Fruit fly (Drosophila melanogaster): Measurements from ENCODE around the gene CG11656.

Gene CG11656

DNA sequence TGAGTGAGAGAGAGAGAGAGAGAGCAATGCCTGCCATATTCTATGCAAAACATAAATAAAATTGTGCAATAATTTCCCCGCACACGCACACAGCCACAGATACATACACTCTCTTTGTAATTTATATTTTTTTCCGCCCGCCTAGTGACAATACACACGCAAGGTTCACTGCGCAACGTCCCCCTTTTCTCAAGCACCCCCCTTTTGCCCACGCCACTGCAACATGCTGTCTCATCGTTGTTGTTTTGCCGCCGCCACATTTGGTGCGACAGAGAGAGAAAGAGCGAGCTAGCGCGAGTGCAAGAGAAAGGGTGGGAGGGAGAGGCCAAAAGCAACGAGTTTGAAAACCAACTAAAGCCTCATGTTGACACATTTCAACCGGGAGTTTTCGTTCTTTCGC, 2.7 kb downstream of the CG11656 start (continued):
- TF ChIP-seq Hey (tag; optimal IDR thresholded peaks at IDR 0.05): peak; percentile 12
- TF ChIP-seq CG16813 (GFP tag; IDR thresholded peaks at IDR 0.05; ENCODE audit: partially characterized antibody): no peak
- no peak for TF ChIP-seq Sry-β (GFP tag; optimal IDR thresholded peaks at IDR 0.05)
- peak; percentile 41; the same call in 1 of the 2 replicates for TF ChIP-seq stc (GFP tag; IDR thresholded peaks at IDR 0.05)
- peak; percentile 18 for TF ChIP-seq twi (tag; optimal IDR thresholded peaks at IDR 0.05)
- peak; percentile 5 for TF ChIP-seq CG9437 (GFP tag; optimal IDR thresholded peaks at IDR 0.05)

DNA sequence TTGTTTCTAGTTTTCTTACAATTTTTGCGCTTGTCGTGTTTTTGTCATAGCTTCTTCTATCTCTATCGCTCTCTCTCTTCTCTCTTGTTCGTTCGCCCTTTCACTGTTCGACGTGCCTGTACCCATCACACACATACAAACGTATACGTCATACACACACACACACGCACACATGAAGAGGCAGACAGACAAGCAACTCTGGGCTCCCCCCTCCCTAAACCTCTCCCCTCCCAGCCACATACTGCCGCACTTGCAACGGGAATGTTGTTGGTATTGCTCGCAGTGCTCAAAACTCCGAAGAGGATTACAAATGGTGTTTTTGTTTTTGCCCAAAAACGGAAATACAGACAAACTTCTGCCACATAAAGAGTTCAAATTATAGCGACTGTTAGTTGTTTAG, 3.3 kb downstream of the CG11656 start:
- TF ChIP-seq CG5180 (GFP tag; optimal IDR thresholded peaks at IDR 0.05) (peak; percentile 18), D (optimal IDR thresholded peaks at IDR 0.05) (no peak), D (GFP tag; optimal IDR thresholded peaks at IDR 0.05) (no peak), CG4820 (GFP tag; optimal IDR thresholded peaks at IDR 0.05) (no peak), CG7556 (GFP tag; optimal IDR thresholded peaks at IDR 0.05) (no peak), gem (tag; optimal IDR thresholded peaks at IDR 0.05) (no peak), CG17385 (GFP tag; optimal IDR thresholded peaks at IDR 0.05) (peak; percentile 3), fd96Cb (tag; optimal IDR thresholded peaks at IDR 0.05) (no peak), al (GFP tag; IDR thresholded peaks at IDR 0.05) (no peak), CG2889 (GFP tag; IDR thresholded peaks at IDR 0.05) (no peak), Dbx (GFP tag; IDR thresholded peaks at IDR 0.05) (0 out of 3 replicates have a peak, but pooled peaks have one; percentile 39), CG10267 (tag; optimal IDR thresholded peaks at IDR 0.05) (no peak), H15 (GFP tag; IDR thresholded peaks at IDR 0.05) (0 out of 3 replicates have a peak, but pooled peaks have one; percentile 24), gce (GFP tag; IDR thresholded peaks at IDR 0.05) (peak; percentile 25; the same call in 1 of the 3 replicates), Oaz (GFP tag; IDR thresholded peaks at IDR 0.05) (no peak), CG11695 (GFP tag; IDR thresholded peaks at IDR 0.05) (no peak), pan (optimal IDR thresholded peaks at IDR 0.05) (no peak), pan (GFP tag; optimal IDR thresholded peaks at IDR 0.05 in 1 of 2, IDR thresholded peaks at IDR 0.05 in 1 of 2) (no peak), her (GFP tag; optimal IDR thresholded peaks at IDR 0.05) (no peak), CG6175 (GFP tag; IDR thresholded peaks at IDR 0.05) (0 out of 3 replicates have a peak, but pooled peaks have one; percentile 44), CG18011 (GFP tag; optimal IDR thresholded peaks at IDR 0.05) (no peak), cg (GFP tag; optimal IDR thresholded peaks at IDR 0.05) (peak; percentile 90), sob (GFP tag; IDR thresholded peaks at IDR 0.05) (no peak), bab2 (GFP tag; optimal IDR thresholded peaks at IDR 0.05) (no peak), tna (GFP tag; IDR thresholded peaks at IDR 0.05; ENCODE audit: partially characterized antibody) (peak; percentile 20; the same call in 1 of the 2 replicates), lov (optimal IDR thresholded peaks at IDR 0.05) (no peak), lov (GFP tag; IDR thresholded peaks at IDR 0.05) (no peak), Trl (optimal IDR thresholded peaks at IDR 0.05) (no peak), Trl (GFP tag; optimal IDR thresholded peaks at IDR 0.05) (no peak), Scr (GFP tag; IDR thresholded peaks at IDR 0.05; ENCODE audit: partially characterized antibody) (peak; percentile 22; the same call in 1 of the 2 replicates), Hey (tag; optimal IDR thresholded peaks at IDR 0.05) (no peak), CG8388 (GFP tag; optimal IDR thresholded peaks at IDR 0.05) (no peak), Opbp (GFP tag; IDR thresholded peaks at IDR 0.05; ENCODE audit: partially characterized antibody) (0 out of 3 replicates have a peak, but pooled peaks have one; percentile 24), CG1832 (GFP tag; optimal IDR thresholded peaks at IDR 0.05) (no peak), CG10321 (GFP tag; IDR thresholded peaks at IDR 0.05) (no peak), sd (tag; optimal IDR thresholded peaks at IDR 0.05) (peak; percentile 43), Med (GFP tag) (peak; percentile 74), ash1 (GFP tag; optimal IDR thresholded peaks at IDR 0.05) (peak; percentile 54), CG4360 (GFP tag; IDR thresholded peaks at IDR 0.05) (peak; percentile 57; the same call in 1 of the 2 replicates), Dll (GFP tag; IDR thresholded peaks at IDR 0.05; ENCODE audit: partially characterized antibody) (no peak), CG12391 (tag; optimal IDR thresholded peaks at IDR 0.05) (no peak), CG2199 (GFP tag; IDR thresholded peaks at IDR 0.05) (no peak), kni (GFP tag; optimal IDR thresholded peaks at IDR 0.05) (peak; percentile 24), crol (GFP tag; IDR thresholded peaks at IDR 0.05) (peak; percentile 95), danr (GFP tag; IDR thresholded peaks at IDR 0.05) (no peak)

Data from whole organism, embryonic.